Worm (Caenorhabditis elegans) whole organism, L4/young adult: ENCODE measurements around the gene Y46G5A.15.

Source experiments
- W03F9.2 ChIP-seq: fragments of 150-350 bp; optimal IDR thresholded peaks from 2 replicates; lab custom pipeline; 2014; ENCODE audit warnings: missing biosample characterization, missing genetic modification characterization
- dao-5 ChIP-seq: sonication (generic microtip); optimal IDR thresholded peaks from 2 replicates; lab custom pipeline; 2016; ENCODE audit warnings: missing genotype, missing genetic modification characterization, moderate library complexity, missing compliant biosample characterization
- him-1 ChIP-seq: sonication (generic microtip); optimal IDR thresholded peaks from 2 replicates; lab custom pipeline; 2016; ENCODE audit warnings: missing genotype, missing genetic modification reagents, missing genetic modification characterization, missing compliant biosample characterization

DNA sequence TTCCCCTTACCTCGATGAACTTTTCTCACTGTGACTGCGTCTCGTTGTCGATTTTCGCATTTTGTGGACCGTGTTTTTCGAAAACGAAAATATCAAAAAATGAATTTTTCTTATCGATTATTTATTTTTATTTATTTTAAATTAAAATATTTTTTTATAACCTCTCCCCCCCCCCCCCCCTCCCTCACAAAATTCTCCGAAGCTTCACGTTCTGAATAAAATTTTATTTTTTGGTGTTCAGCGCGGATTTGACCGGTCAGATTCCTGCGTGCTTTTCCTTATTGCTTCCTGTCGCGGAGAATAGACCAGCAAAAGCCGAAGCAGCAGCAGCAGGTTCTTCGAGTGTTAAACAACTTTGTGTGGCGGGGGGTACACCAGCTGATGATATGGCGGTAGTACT is 33.3 kb upstream of the Y46G5A.15 start, which contains the start of gene Y46G5A.22:
- TF ChIP-seq W03F9.2 (tag; lab: Kevin White, UChicago) (no peak), him-1 (tag; lab: Kevin White, UChicago) (no peak), dao-5 (no peak)
